Fruit fly (Drosophila melanogaster) whole organism, prepupa: ENCODE measurements around the gene Blos2.

ENCODE experiments used
- Blimp-1 ChIP-seq: fragments of 200-800 bp; sonication (Bioruptor generic); optimal IDR thresholded peaks from 3 replicates; lab custom pipeline; 2017; ENCODE audit warnings: missing biosample characterization, missing genetic modification characterization, mild to moderate bottlenecking, moderate library complexity, missing genetic modification reagents
- CG11294 ChIP-seq: fragments of 200-800 bp; sonication (Bioruptor generic); IDR thresholded peaks from 2 replicates; pipeline ENCODE4 v1.3.6; 2022; ENCODE audit warnings: missing biosample characterization, missing genetic modification characterization
- CG11762 ChIP-seq: fragments of 200-800 bp; sonication (Bioruptor generic); optimal IDR thresholded peaks from 3 replicates; lab custom pipeline; 2016; ENCODE audit warnings: missing biosample characterization, missing genetic modification characterization; ENCODE audit not compliant: insufficient read depth
- CG11902 ChIP-seq: fragments of 200-800 bp; sonication (Bioruptor generic); optimal IDR thresholded peaks from 3 replicates; lab custom pipeline; 2016; ENCODE audit warnings: missing biosample characterization, missing genetic modification characterization
- CG15336 ChIP-seq: fragments of 200-800 bp; sonication (Bioruptor generic); IDR thresholded peaks from 2 replicates; pipeline ENCODE4 v1.3.6; 2022; ENCODE audit warnings: missing biosample characterization, missing genetic modification characterization
- CG1621 ChIP-seq: fragments of 200-800 bp; sonication (Bioruptor generic); optimal IDR thresholded peaks from 3 replicates; lab custom pipeline; 2018; ENCODE audit warnings: missing biosample characterization, mild to moderate bottlenecking, missing genetic modification characterization
- CG16779 ChIP-seq: fragments of 200-800 bp; sonication (Bioruptor generic); optimal IDR thresholded peaks from 3 replicates; lab custom pipeline; 2017; ENCODE audit warnings: missing biosample characterization, mild to moderate bottlenecking, missing genetic modification characterization
- CG31627 ChIP-seq: fragments of 200-800 bp; sonication (Bioruptor generic); optimal IDR thresholded peaks from 3 replicates; lab custom pipeline; 2016; ENCODE audit warnings: missing biosample characterization, missing genetic modification characterization
- CG34406 ChIP-seq: fragments of 200-800 bp; sonication (Bioruptor generic); optimal IDR thresholded peaks from 3 replicates; lab custom pipeline; 2016; ENCODE audit warnings: missing biosample characterization, missing genetic modification characterization
- CG6163 ChIP-seq: fragments of 200-800 bp; sonication (Bioruptor generic); IDR thresholded peaks from 3 replicates; pipeline ENCODE4 v1.3.6; 2022; ENCODE audit warnings: missing biosample characterization, missing genetic modification characterization
- CG6808 ChIP-seq: fragments of 200-800 bp; sonication (Bioruptor generic); optimal IDR thresholded peaks from 3 replicates; lab custom pipeline; 2017; ENCODE audit warnings: missing biosample characterization, missing genetic modification characterization, mild to moderate bottlenecking, moderate library complexity, missing genetic modification reagents
- CG6854 ChIP-seq: fragments of 200-800 bp; sonication (Bioruptor generic); optimal IDR thresholded peaks from 2 replicates; lab custom pipeline; 2017; ENCODE audit warnings: missing biosample characterization, mild to moderate bottlenecking, missing genetic modification characterization
- CG7368 ChIP-seq: fragments of 200-800 bp; sonication (Bioruptor generic); optimal IDR thresholded peaks from 3 replicates; lab custom pipeline; 2016; ENCODE audit warnings: missing biosample characterization, missing genetic modification characterization
- CG8319 ChIP-seq: fragments of 200-800 bp; sonication (Bioruptor generic); optimal IDR thresholded peaks from 3 replicates; lab custom pipeline; 2016; ENCODE audit warnings: missing biosample characterization, missing genetic modification characterization
- CG8632 ChIP-seq: fragments of 200-800 bp; sonication (Bioruptor generic); optimal IDR thresholded peaks from 3 replicates; lab custom pipeline; 2016; ENCODE audit warnings: missing biosample characterization, missing genetic modification characterization
- CG9139 ChIP-seq: fragments of 200-800 bp; sonication (Bioruptor generic); optimal IDR thresholded peaks from 3 replicates; lab custom pipeline; 2017; ENCODE audit warnings: missing biosample characterization, mild to moderate bottlenecking, missing genetic modification characterization
- Eip75B ChIP-seq: fragments of 200-800 bp; sonication (Bioruptor generic); optimal IDR thresholded peaks from 3 replicates; lab custom pipeline; 2016; ENCODE audit warnings: missing biosample characterization, missing genetic modification characterization
- Eip93F ChIP-seq: fragments of 200-800 bp; sonication (Bioruptor generic); optimal IDR thresholded peaks from 2 replicates; lab custom pipeline; 2016; ENCODE audit warnings: missing biosample characterization, mild to moderate bottlenecking, missing genetic modification characterization
- Ets21C ChIP-seq: fragments of 200-800 bp; sonication (Bioruptor generic); optimal IDR thresholded peaks from 3 replicates; lab custom pipeline; 2016; ENCODE audit warnings: missing biosample characterization, missing genetic modification characterization
- Ets96B ChIP-seq: fragments of 200-800 bp; optimal IDR thresholded peaks from 2 replicates; lab custom pipeline; 2019; ENCODE audit warnings: missing biosample characterization, mild to moderate bottlenecking, missing genetic modification characterization, moderate library complexity
- Gug ChIP-seq: fragments of 200-800 bp; sonication (Bioruptor generic); IDR thresholded peaks from 2 replicates; pipeline ENCODE4 v1.3.6; 2022; ENCODE audit warnings: missing biosample characterization, missing genetic modification characterization
- Hr38 ChIP-seq: sonication (Bioruptor generic); optimal IDR thresholded peaks from 2 replicates; lab custom pipeline; 2016; ENCODE audit warnings: missing biosample characterization, missing genetic modification characterization
- Hr39 ChIP-seq: fragments of 200-800 bp; sonication (Bioruptor generic); optimal IDR thresholded peaks from 2 replicates; lab custom pipeline; 2016; ENCODE audit warnings: missing biosample characterization, missing genetic modification characterization
- Hr4 ChIP-seq: fragments of 200-800 bp; sonication (Bioruptor generic); optimal IDR thresholded peaks from 3 replicates; lab custom pipeline; 2016; ENCODE audit warnings: missing biosample characterization, missing genetic modification characterization
- Lpt ChIP-seq: fragments of 200-800 bp; sonication (Bioruptor generic); optimal IDR thresholded peaks from 3 replicates; lab custom pipeline; 2016; ENCODE audit warnings: missing biosample characterization, missing genetic modification characterization
- Met ChIP-seq: fragments of 200-800 bp; sonication (Bioruptor generic); optimal IDR thresholded peaks from 3 replicates; lab custom pipeline; 2016; ENCODE audit warnings: missing biosample characterization, missing genetic modification characterization
- OdsH ChIP-seq: fragments of 200-800 bp; sonication (Bioruptor generic); optimal IDR thresholded peaks from 3 replicates; lab custom pipeline; 2016; ENCODE audit warnings: missing biosample characterization, missing genetic modification characterization
- Smox ChIP-seq: fragments of 200-800 bp; sonication (Bioruptor generic); optimal IDR thresholded peaks from 3 replicates; lab custom pipeline; 2016; ENCODE audit warnings: missing biosample characterization, missing genetic modification characterization
- Sox102F ChIP-seq: fragments of 200-800 bp; sonication (Bioruptor generic); optimal IDR thresholded peaks from 2 replicates; lab custom pipeline; 2016; ENCODE audit warnings: missing biosample characterization, mild to moderate bottlenecking, missing genetic modification characterization
- Sox14 ChIP-seq: fragments of 200-800 bp; sonication (Bioruptor generic); optimal IDR thresholded peaks from 3 replicates; lab custom pipeline; 2016; ENCODE audit warnings: missing biosample characterization, missing genetic modification characterization
- Sox15 ChIP-seq: fragments of 200-800 bp; sonication (Bioruptor generic); optimal IDR thresholded peaks from 3 replicates; lab custom pipeline; 2016; ENCODE audit warnings: missing biosample characterization, missing genetic modification characterization
- dsx ChIP-seq: fragments of 200-800 bp; optimal IDR thresholded peaks from 3 replicates; lab custom pipeline; 2019; ENCODE audit warnings: missing biosample characterization, mild to moderate bottlenecking, missing genetic modification characterization, moderate library complexity; ENCODE audit not compliant: poor library complexity, severe bottlenecking
- eg ChIP-seq: fragments of 200-800 bp; sonication (Bioruptor generic); IDR thresholded peaks from 3 replicates; pipeline ENCODE4 v1.3.6; 2022; ENCODE audit warnings: missing biosample characterization, missing genetic modification characterization
- esn ChIP-seq: fragments of 200-800 bp; sonication (Bioruptor generic); optimal IDR thresholded peaks from 2 replicates; lab custom pipeline; 2016; ENCODE audit warnings: missing biosample characterization, mild to moderate bottlenecking, missing genetic modification characterization, moderate library complexity
- net ChIP-seq: fragments of 200-800 bp; sonication (Bioruptor generic); optimal IDR thresholded peaks from 3 replicates; lab custom pipeline; 2016; ENCODE audit warnings: missing biosample characterization, missing genetic modification characterization
- pdm3 ChIP-seq: fragments of 200-800 bp; sonication (Bioruptor generic); optimal IDR thresholded peaks from 3 replicates; lab custom pipeline; 2016; ENCODE audit warnings: missing biosample characterization, missing genetic modification characterization
- salr ChIP-seq, 2 experiments: fragments of 200-800 bp; sonication (Bioruptor generic); optimal IDR thresholded peaks; 3 replicates each; lab custom pipeline; 2016 to 2018; ENCODE audit warnings: missing biosample characterization in 2 of 2, missing genetic modification characterization in 2 of 2, mild to moderate bottlenecking in 1 of 2
- ss ChIP-seq, 2 experiments: fragments of 200-800 bp; sonication (Bioruptor generic); optimal IDR thresholded peaks; 2 replicates in 1 of 2; 3 replicates in 1 of 2; lab custom pipeline; 2017 to 2018; ENCODE audit warnings: mild to moderate bottlenecking in 2 of 2, missing biosample characterization in 2 of 2, missing genetic modification characterization in 2 of 2, moderate library complexity in 1 of 2
- svp ChIP-seq: fragments of 200-800 bp; sonication (Bioruptor generic); peaks from one replicate; lab custom pipeline; 2016; ENCODE audit warnings: missing biosample characterization, missing genetic modification characterization
- topi ChIP-seq: fragments of 200-800 bp; sonication (Bioruptor generic); optimal IDR thresholded peaks from 3 replicates; lab custom pipeline; 2016; ENCODE audit warnings: missing biosample characterization, missing genetic modification characterization
- vri ChIP-seq: fragments of 200-800 bp; sonication (Bioruptor generic); optimal IDR thresholded peaks from 3 replicates; lab custom pipeline; 2016; ENCODE audit warnings: missing biosample characterization, mild to moderate bottlenecking, missing genetic modification characterization

Blos2 gene

dm6 chr3L:11021958-11022357 lies 39.4 kb upstream of the Blos2 start:
- TF ChIP-seq Smox (GFP tag; lab: Kevin White, UChicago) (no peak), dsx (GFP tag; lab: Kevin White, UChicago) (peak; percentile 39), topi (GFP tag; lab: Kevin White, UChicago) (no peak), Sox15 (GFP tag; lab: Kevin White, UChicago) (no peak), CG7368 (GFP tag; lab: Kevin White, UChicago) (no peak), CG11294 (GFP tag; lab: Robert Waterston, UW) (no peak), CG6808 (GFP tag; lab: Kevin White, UChicago) (peak; percentile 32), esn (GFP tag; lab: Kevin White, UChicago) (no peak), OdsH (GFP tag; lab: Kevin White, UChicago) (no peak), CG9139 (GFP tag; lab: Kevin White, UChicago) (no peak), pdm3 (no peak), Hr4 (no peak), Eip75B (GFP tag; lab: Kevin White, UChicago) (no peak), CG11902 (no peak), CG34406 (GFP tag; lab: Kevin White, UChicago) (no peak), CG8319 (GFP tag; lab: Kevin White, UChicago) (no peak), Ets21C (no peak), CG6854 (GFP tag; lab: Kevin White, UChicago) (peak; percentile 30), eg (GFP tag; lab: Robert Waterston, UW) (0 out of 3 replicates have a peak, but pooled peaks have one; percentile 3), CG31627 (GFP tag; lab: Kevin White, UChicago) (no peak), Gug (GFP tag; lab: Robert Waterston, UW) (no peak), Eip93F (GFP tag; lab: Kevin White, UChicago) (no peak), Lpt (GFP tag; lab: Kevin White, UChicago) (no peak), svp (GFP tag; lab: Kevin White, UChicago) (peak; percentile 28), CG16779 (no peak), CG1621 (no peak), Sox14 (GFP tag; lab: Kevin White, UChicago) (no peak), CG11762 (GFP tag; lab: Kevin White, UChicago) (no peak), CG6163 (GFP tag; lab: Robert Waterston, UW) (no peak), CG8632 (GFP tag; lab: Kevin White, UChicago) (no peak), ss (GFP tag; optimal IDR thresholded peaks at IDR 0.05; lab: Kevin White, UChicago) (peak in 1 of 2 experiments; percentile 34), Hr38 (GFP tag; lab: Kevin White, UChicago) (no peak), net (GFP tag; lab: Kevin White, UChicago) (no peak), Met (no peak), vri (GFP tag; lab: Kevin White, UChicago) (no peak)
- TF ChIP-seq, all 60 proteins: peak for 6

- no peak for TF ChIP-seq Sox15 (GFP tag; lab: Kevin White, UChicago)
- TF ChIP-seq ss (GFP tag; optimal IDR thresholded peaks at IDR 0.05; lab: Kevin White, UChicago), result no peak
- no peak for TF ChIP-seq salr (GFP tag; optimal IDR thresholded peaks at IDR 0.05; lab: Kevin White, UChicago)
- no peak for TF ChIP-seq Hr39 (GFP tag; lab: Kevin White, UChicago)
- TF ChIP-seq CG16779, result no peak
- no peak for TF ChIP-seq Hr4
These were observed 38.1 kb upstream of the Blos2 start, which contains the start of gene Fad2 for dm6 chr3L:11023235-11023634. Gene Fad2 (plus strand): TSS chr3L:11023535.

dm6 chr3L:11025261-11025660 lies 36.1 kb upstream of the Blos2 start, which contains the start of gene CG32079:
Gene CG32079 (plus strand): TSS chr3L:11025561.
- TF ChIP-seq Met, result no peak
- no peak for TF ChIP-seq Ets96B (tag; lab: Kevin White, UChicago)
- TF ChIP-seq CG15336, result no peak
- no peak for TF ChIP-seq ss (GFP tag; optimal IDR thresholded peaks at IDR 0.05; lab: Kevin White, UChicago)
- no peak for TF ChIP-seq salr (GFP tag; optimal IDR thresholded peaks at IDR 0.05; lab: Kevin White, UChicago)
- no peak for TF ChIP-seq Smox (GFP tag; lab: Kevin White, UChicago)
- no peak for TF ChIP-seq Blimp-1 (GFP tag; lab: Kevin White, UChicago)
- no peak for TF ChIP-seq Hr38 (GFP tag; lab: Kevin White, UChicago)
- TF ChIP-seq topi (GFP tag; lab: Kevin White, UChicago), result no peak
- TF ChIP-seq CG11294 (GFP tag; lab: Robert Waterston, UW), result no peak
- no peak for TF ChIP-seq Hr39 (GFP tag; lab: Kevin White, UChicago)
- TF ChIP-seq dsx (GFP tag; lab: Kevin White, UChicago), result no peak
- no peak for TF ChIP-seq Ets21C
- no peak for TF ChIP-seq vri (GFP tag; lab: Kevin White, UChicago)
- no peak for TF ChIP-seq Sox102F (GFP tag; lab: Kevin White, UChicago)
